Worm (Caenorhabditis elegans): ENCODE data around the gene irk-1.

irk-1 gene

DNA sequence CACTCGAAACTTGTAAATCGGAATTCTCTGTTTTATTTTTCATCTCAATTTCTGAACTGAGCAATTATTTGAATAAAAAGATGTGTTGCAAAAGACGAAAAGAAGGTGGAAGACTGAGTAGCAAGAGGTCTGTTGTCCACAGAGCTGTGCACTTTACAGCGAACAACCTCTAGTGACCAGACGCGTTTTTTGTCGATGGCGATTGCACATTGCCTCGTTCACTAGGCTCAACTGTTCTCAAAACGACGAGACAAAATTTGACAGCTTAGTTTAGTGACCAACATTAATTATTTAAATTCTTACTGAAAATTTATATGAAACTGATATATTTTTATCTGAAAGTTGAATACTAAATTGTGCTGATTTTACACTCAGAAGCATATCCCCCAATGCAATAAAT, 44.7 kb downstream of the irk-1 start, which contains the start of gene R03E9.2:
R03E9.2 (minus strand) TSS at position 101 of the 400 bp plus-strand sequence.
- TF ChIP-seq ceh-36 (tag; optimal IDR thresholded peaks at IDR 0.05) (no peak), ets-7 (tag; optimal IDR thresholded peaks at IDR 0.05) (no peak), sea-1 (GFP tag; conservative IDR thresholded peaks at IDR 0.05) (no peak), ama-1 (optimal IDR thresholded peaks at IDR 0.05) (no peak), tra-4 (tag; optimal IDR thresholded peaks at IDR 0.05) (no peak)

DNA sequence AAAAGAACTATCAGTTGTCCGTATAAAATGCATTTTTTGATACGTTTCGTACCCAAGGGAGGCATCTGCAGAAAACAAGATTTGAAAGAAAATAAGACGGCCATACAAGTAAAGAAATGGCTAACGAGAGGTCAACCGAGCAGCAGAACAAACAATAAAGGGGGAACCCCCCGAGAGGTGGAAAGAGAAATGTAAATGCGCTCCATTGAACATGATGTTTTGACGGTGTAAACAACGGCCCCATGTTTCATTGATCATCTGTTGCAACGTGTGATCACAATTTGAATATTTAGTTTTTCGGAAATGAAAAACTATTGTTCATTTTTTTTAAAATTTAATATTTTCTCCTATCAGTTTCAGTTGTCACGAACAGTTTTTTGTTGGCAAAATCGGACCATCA, 48.3 kb downstream of the irk-1 start, which contains the start of gene K11G12.6:
K11G12.6 (minus strand) TSS at position 65 of the 400 bp plus-strand sequence.
- TF ChIP-seq ceh-13 (GFP tag; optimal IDR thresholded peaks at IDR 0.05), result no peak
- no peak for TF ChIP-seq pes-1 (GFP tag; IDR thresholded peaks at IDR 0.05)
- no peak for TF ChIP-seq B0310.2 (tag; optimal IDR thresholded peaks at IDR 0.05)
- no peak for TF ChIP-seq ceh-36 (tag; optimal IDR thresholded peaks at IDR 0.05)
- TF ChIP-seq sea-1 (GFP tag; conservative IDR thresholded peaks at IDR 0.05), result no peak
- no peak for TF ChIP-seq hmg-4 (GFP tag; optimal IDR thresholded peaks at IDR 0.05)
- no peak for TF ChIP-seq tbx-37 (GFP tag; conservative IDR thresholded peaks at IDR 0.05)
- no peak for TF ChIP-seq ama-1 (optimal IDR thresholded peaks at IDR 0.05)
- TF ChIP-seq aly-1 (tag; optimal IDR thresholded peaks at IDR 0.05), result no peak
- TF ChIP-seq F13C5.2 (tag; optimal IDR thresholded peaks at IDR 0.05), result no peak
- TF ChIP-seq ets-7 (tag; optimal IDR thresholded peaks at IDR 0.05), result no peak
- TF ChIP-seq hmbx-1 (tag; optimal IDR thresholded peaks at IDR 0.05), result no peak
- TF ChIP-seq flt-1 (GFP tag; IDR thresholded peaks at IDR 0.05), result no peak
- TF ChIP-seq scrt-1 (GFP tag; IDR thresholded peaks at IDR 0.05), result no peak

DNA sequence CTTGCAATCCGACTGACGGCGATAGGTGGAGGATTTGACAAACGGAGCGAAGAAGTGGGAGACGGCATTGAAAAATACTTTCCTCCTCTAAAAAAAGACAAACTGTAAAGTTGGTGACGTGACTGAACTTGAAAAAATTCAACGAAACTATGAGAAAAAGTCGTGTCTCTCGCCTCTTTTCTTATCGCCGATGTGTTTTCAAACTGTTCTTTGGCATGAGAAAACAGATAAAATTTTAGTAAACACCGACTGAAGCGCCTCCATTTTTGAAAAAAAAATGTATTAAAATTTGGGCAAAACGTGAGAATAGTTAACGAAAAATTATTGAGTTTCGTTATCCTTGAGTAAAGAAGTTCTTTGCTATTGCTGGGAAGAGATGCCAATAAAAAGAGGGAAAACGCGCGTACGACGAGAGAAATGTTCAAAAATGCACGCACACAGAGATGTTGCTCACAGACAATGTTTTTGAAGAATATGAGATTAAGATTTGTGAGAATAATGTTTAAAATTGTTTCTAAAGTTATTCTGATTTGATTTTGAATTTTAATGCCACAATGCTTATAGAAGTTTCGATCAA, 49.0 kb downstream of the irk-1 start:
- no peak for TF ChIP-seq ceh-13 (GFP tag; optimal IDR thresholded peaks at IDR 0.05)
- no peak for TF ChIP-seq tbx-37 (GFP tag; conservative IDR thresholded peaks at IDR 0.05)
- TF ChIP-seq hmg-4 (GFP tag; optimal IDR thresholded peaks at IDR 0.05), result no peak
- TF ChIP-seq pes-1 (GFP tag; IDR thresholded peaks at IDR 0.05), result no peak
- no peak for TF ChIP-seq ama-1 (optimal IDR thresholded peaks at IDR 0.05)
- TF ChIP-seq tbx-11 (GFP tag; IDR thresholded peaks at IDR 0.05), result no peak
- no peak for TF ChIP-seq F13C5.2 (tag; optimal IDR thresholded peaks at IDR 0.05)
- no peak for TF ChIP-seq ets-7 (tag; optimal IDR thresholded peaks at IDR 0.05)
- no peak for TF ChIP-seq ceh-36 (tag; optimal IDR thresholded peaks at IDR 0.05)
- TF ChIP-seq sea-1 (GFP tag; conservative IDR thresholded peaks at IDR 0.05), result no peak
- no peak for TF ChIP-seq hnd-1 (tag; optimal IDR thresholded peaks at IDR 0.05)
- no peak for TF ChIP-seq scrt-1 (GFP tag; IDR thresholded peaks at IDR 0.05)
- TF ChIP-seq tra-4 (tag; optimal IDR thresholded peaks at IDR 0.05), result no peak
- no peak for TF ChIP-seq hmbx-1 (tag; optimal IDR thresholded peaks at IDR 0.05)

DNA sequence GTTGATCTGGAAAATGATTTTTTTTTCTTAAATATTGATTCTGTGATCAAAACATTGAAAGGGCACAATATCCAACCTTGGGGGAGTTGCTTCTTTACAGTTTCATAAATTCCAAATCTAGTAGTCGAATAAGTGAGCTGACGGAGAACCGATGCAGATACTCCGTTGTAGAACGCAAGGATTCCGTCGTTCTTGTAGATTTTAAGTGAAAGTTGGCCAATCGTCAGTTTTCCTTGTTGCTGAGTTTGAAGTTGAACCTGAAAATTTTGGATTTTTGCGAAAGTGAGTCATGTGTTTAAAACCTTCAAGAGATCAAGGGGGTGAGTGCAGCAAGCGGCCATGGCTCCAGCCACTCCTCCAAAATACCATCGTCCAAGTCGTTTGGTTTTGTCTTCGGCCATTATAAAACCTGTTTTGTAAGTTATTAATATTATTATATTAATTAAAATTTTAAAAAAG, 52.6 kb downstream of the irk-1 start, which contains the start of gene slc-25A10:
slc-25A10 (minus strand) TSS at position 409 of the 459 bp plus-strand sequence.
- no peak for TF ChIP-seq hmbx-1 (tag; optimal IDR thresholded peaks at IDR 0.05)
- TF ChIP-seq ama-1 (optimal IDR thresholded peaks at IDR 0.05), result no peak
- no peak for TF ChIP-seq hmg-4 (GFP tag; optimal IDR thresholded peaks at IDR 0.05)
- TF ChIP-seq hnd-1 (tag; optimal IDR thresholded peaks at IDR 0.05), result no peak
- no peak for TF ChIP-seq B0310.2 (tag; optimal IDR thresholded peaks at IDR 0.05)
- no peak for TF ChIP-seq tbx-11 (GFP tag; IDR thresholded peaks at IDR 0.05)
- no peak for TF ChIP-seq aly-1 (tag; optimal IDR thresholded peaks at IDR 0.05)
- TF ChIP-seq ets-7 (tag; optimal IDR thresholded peaks at IDR 0.05), result no peak
- TF ChIP-seq sea-1 (GFP tag; conservative IDR thresholded peaks at IDR 0.05), result no peak
- TF ChIP-seq tra-4 (tag; optimal IDR thresholded peaks at IDR 0.05), result no peak
- TF ChIP-seq tbx-37 (GFP tag; conservative IDR thresholded peaks at IDR 0.05), result no peak
- TF ChIP-seq scrt-1 (GFP tag; IDR thresholded peaks at IDR 0.05), result no peak
- TF ChIP-seq flt-1 (GFP tag; IDR thresholded peaks at IDR 0.05), result no peak
- TF ChIP-seq F13C5.2 (tag; optimal IDR thresholded peaks at IDR 0.05), result no peak
- TF ChIP-seq ceh-36 (tag; optimal IDR thresholded peaks at IDR 0.05), result no peak
- TF ChIP-seq ceh-13 (GFP tag; optimal IDR thresholded peaks at IDR 0.05), result no peak
- TF ChIP-seq pes-1 (GFP tag; IDR thresholded peaks at IDR 0.05), result no peak

DNA sequence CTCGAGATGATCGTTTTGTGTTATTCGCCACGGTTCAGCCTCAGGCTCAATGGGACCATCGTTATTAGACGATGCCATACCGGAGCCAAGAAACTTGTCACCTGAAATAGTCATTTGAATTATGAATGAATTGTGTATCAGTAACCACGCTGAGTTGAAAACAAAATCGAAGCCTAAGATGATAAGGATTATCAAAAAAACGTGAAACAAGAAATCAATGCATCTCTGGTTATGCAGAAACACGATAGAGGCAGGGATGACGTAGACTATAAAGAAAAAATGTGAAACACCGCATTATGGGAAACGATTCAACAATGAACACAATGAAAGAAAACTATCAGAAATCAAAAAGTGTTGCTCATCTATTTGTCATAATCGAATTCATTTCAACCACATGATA, 54.9 kb downstream of the irk-1 start, which contains the start of gene smf-1:
smf-1 (minus strand) TSS at position 101 of the 400 bp plus-strand sequence.
- TF ChIP-seq ets-7 (tag; optimal IDR thresholded peaks at IDR 0.05) (no peak), hmbx-1 (tag; optimal IDR thresholded peaks at IDR 0.05) (no peak), tra-4 (tag; optimal IDR thresholded peaks at IDR 0.05) (no peak), F13C5.2 (tag; optimal IDR thresholded peaks at IDR 0.05) (no peak), ceh-13 (GFP tag; optimal IDR thresholded peaks at IDR 0.05) (no peak), sea-1 (GFP tag; conservative IDR thresholded peaks at IDR 0.05) (no peak), hmg-4 (GFP tag; optimal IDR thresholded peaks at IDR 0.05) (no peak)

DNA sequence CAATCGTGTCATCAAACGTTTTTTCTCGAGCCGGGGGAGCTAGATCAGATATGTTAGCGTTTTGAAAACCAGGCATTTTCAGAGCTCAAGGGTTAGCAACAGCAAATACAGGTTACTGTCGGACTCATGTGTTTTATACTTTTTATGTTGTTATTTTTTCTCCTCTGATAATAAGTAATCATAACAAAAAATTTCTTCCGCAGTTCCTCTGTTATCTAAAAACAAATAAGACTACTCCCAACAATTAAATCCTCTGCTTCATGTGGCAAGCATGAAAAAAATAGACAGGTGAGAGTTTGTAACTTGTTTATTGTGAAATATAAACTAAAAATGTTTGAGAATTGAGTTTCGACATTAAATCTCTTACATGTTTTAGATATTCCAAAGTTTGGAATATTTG, 59.3 kb downstream of the irk-1 start, which contains the start of gene smf-2:
smf-2 (minus strand) TSS at position 101 of the 400 bp plus-strand sequence.
- TF ChIP-seq scrt-1 (GFP tag; IDR thresholded peaks at IDR 0.05) (no peak), sea-1 (GFP tag; conservative IDR thresholded peaks at IDR 0.05) (no peak), ama-1 (optimal IDR thresholded peaks at IDR 0.05) (no peak), ceh-13 (GFP tag; optimal IDR thresholded peaks at IDR 0.05) (no peak), B0310.2 (tag; optimal IDR thresholded peaks at IDR 0.05) (no peak), hmg-4 (GFP tag; optimal IDR thresholded peaks at IDR 0.05) (no peak), ets-7 (tag; optimal IDR thresholded peaks at IDR 0.05) (no peak), tra-4 (tag; optimal IDR thresholded peaks at IDR 0.05) (no peak)
